Worm (Caenorhabditis elegans): ENCODE measurements around the gene math-41.

DNA sequence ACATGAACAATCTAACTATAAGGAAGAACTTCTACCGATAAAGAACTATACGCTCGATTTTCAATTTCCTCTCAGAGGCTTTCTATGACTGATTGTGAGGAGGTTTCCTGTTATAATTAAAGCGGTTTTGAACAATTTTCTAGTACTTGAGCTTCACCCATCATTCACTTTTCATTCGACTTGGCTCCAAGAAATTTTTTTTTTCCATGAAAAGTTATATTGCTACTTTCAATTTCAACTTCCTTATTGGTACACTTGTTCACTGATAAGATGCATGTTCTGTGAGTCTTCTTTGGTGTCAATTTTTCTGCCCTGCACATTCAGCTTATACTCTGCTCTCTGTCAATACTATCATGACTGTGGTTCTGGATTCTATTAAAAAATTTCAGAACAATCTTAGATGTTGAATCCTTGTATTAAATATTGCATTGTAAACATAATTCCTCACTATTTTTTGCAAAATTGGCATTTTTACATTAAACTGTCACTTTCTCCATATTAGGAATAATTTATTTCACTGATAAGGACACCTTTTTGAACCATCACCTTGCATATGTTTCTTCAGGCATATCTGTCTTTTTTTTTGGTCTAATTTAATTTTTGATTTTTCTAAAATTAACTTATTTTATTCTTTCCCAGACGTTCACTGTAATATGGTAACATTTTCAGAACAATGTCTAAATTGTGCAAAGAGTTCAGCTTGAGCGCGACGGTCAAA lies 46.6 kb downstream of the math-41 start, which contains the start of gene math-10:
- TF ChIP-seq hpl-2 (GFP tag; optimal IDR thresholded peaks at IDR 0.05), result no peak
- TF ChIP-seq nhr-90 (tag; optimal IDR thresholded peaks at IDR 0.05; ENCODE audit: poor library complexity), result no peak
- no peak for TF ChIP-seq ztf-11 (tag; optimal IDR thresholded peaks at IDR 0.05)
- TF ChIP-seq ama-1 (optimal IDR thresholded peaks at IDR 0.05), result no peak
